Fruit fly (Drosophila melanogaster) whole organism, embryonic: ENCODE data around the gene Tengl1.

Experiments
- Bgb ChIP-seq: fragments of 200-800 bp; sonication (Bioruptor generic); IDR thresholded peaks from 2 replicates; pipeline ENCODE4 v1.3.6; 2022; ENCODE audit warnings: missing biosample characterization, missing genetic modification characterization; ENCODE audit not compliant: partially characterized antibody
- Blimp-1 ChIP-seq: fragments of 200-800 bp; sonication (Bioruptor generic); optimal IDR thresholded peaks from 3 replicates; lab custom pipeline; 2018; ENCODE audit warnings: missing biosample characterization, missing genetic modification characterization, mild to moderate bottlenecking, moderate library complexity, missing genetic modification reagents
- Bteb2 ChIP-seq: fragments of 200-800 bp; sonication (Bioruptor generic); optimal IDR thresholded peaks from 2 replicates; lab custom pipeline; 2016; ENCODE audit warnings: missing biosample characterization, missing genetic modification characterization
- CG11093 ChIP-seq: fragments of 200-800 bp; sonication (Bioruptor generic); IDR thresholded peaks from 3 replicates; pipeline ENCODE4 v1.3.6; 2022; ENCODE audit warnings: missing biosample characterization, missing genetic modification characterization
- CG12236 ChIP-seq: fragments of 200-800 bp; sonication (Bioruptor generic); optimal IDR thresholded peaks from 2 replicates; lab custom pipeline; 2016; ENCODE audit warnings: missing biosample characterization, missing genetic modification characterization
- CG14860 ChIP-seq: fragments of 200-800 bp; sonication (Bioruptor generic); IDR thresholded peaks from 3 replicates; pipeline ENCODE4 v1.3.6; 2022; ENCODE audit warnings: missing biosample characterization, missing genetic modification characterization; ENCODE audit not compliant: partially characterized antibody
- CG16863 ChIP-seq: fragments of 200-800 bp; sonication (Bioruptor generic); optimal IDR thresholded peaks from 3 replicates; lab custom pipeline; 2016; ENCODE audit warnings: missing biosample characterization, missing genetic modification characterization
- CG31441 ChIP-seq: fragments of 200-800 bp; sonication (Bioruptor generic); IDR thresholded peaks from 2 replicates; pipeline ENCODE4 v1.3.6; 2022; ENCODE audit warnings: missing biosample characterization, missing genetic modification characterization
- CG34224 ChIP-seq: fragments of 200-800 bp; sonication (Bioruptor generic); IDR thresholded peaks from 3 replicates; pipeline ENCODE4 v1.3.6; 2022; ENCODE audit warnings: missing biosample characterization, missing genetic modification characterization; ENCODE audit not compliant: partially characterized antibody
- CG34422 ChIP-seq: fragments of 200-800 bp; sonication (Bioruptor generic); IDR thresholded peaks from 3 replicates; pipeline ENCODE4 v1.3.6; 2022; ENCODE audit warnings: missing biosample characterization, missing genetic modification characterization
- CG3847 ChIP-seq: fragments of 200-800 bp; sonication (Bioruptor generic); IDR thresholded peaks from 2 replicates; pipeline ENCODE4 v1.3.6; 2022; ENCODE audit warnings: missing biosample characterization, missing genetic modification characterization
- CG8089 ChIP-seq: fragments of 200-800 bp; sonication (Bioruptor generic); optimal IDR thresholded peaks from 3 replicates; lab custom pipeline; 2016; ENCODE audit warnings: missing biosample characterization, missing genetic modification characterization
- Chrac-16 ChIP-seq: fragments of 200-800 bp; sonication (Bioruptor generic); optimal IDR thresholded peaks from 3 replicates; lab custom pipeline; 2016; ENCODE audit warnings: missing biosample characterization, missing genetic modification characterization
- CrebB ChIP-seq: fragments of 200-800 bp; sonication (Bioruptor generic); optimal IDR thresholded peaks from 3 replicates; lab custom pipeline; 2018; ENCODE audit warnings: missing biosample characterization, mild to moderate bottlenecking, missing genetic modification characterization
- Dek ChIP-seq: fragments of 200-800 bp; sonication (Bioruptor generic); optimal IDR thresholded peaks from 3 replicates; lab custom pipeline; 2019; ENCODE audit warnings: missing biosample characterization, mild to moderate bottlenecking, missing genetic modification characterization, moderate library complexity
- Dfd ChIP-seq, 2 experiments: fragments of >200 bp; optimal IDR thresholded peaks; 2 replicates each; lab custom pipeline; 2017; ENCODE audit warnings: missing biosample characterization in 2 of 2, missing genetic modification characterization in 2 of 2
- Doc2 ChIP-seq: fragments of 200-800 bp; sonication (Bioruptor generic); IDR thresholded peaks from 2 replicates; pipeline ENCODE4 v1.3.6; 2022; ENCODE audit warnings: missing biosample characterization, missing genetic modification characterization
- Dp ChIP-seq: fragments of 200-800 bp; sonication (Bioruptor generic); optimal IDR thresholded peaks from 2 replicates; lab custom pipeline; 2018; ENCODE audit warnings: missing biosample characterization, mild to moderate bottlenecking, missing genetic modification characterization, moderate library complexity
- E2f1 ChIP-seq: fragments of 200-800 bp; sonication (Bioruptor generic); IDR thresholded peaks from 2 replicates; pipeline ENCODE4 v1.3.6; 2022; ENCODE audit warnings: missing biosample characterization, missing genetic modification characterization
- Eip74EF ChIP-seq, 2 experiments: fragments of 200-800 bp in 1 of 2; fragments of >200 bp in 1 of 2; sonication (Bioruptor generic) in 1 of 2; optimal IDR thresholded peaks; 2 replicates each; lab custom pipeline; 2017 to 2019; ENCODE audit warnings: missing biosample characterization in 2 of 2, missing genetic modification characterization in 2 of 2, mild to moderate bottlenecking in 1 of 2, moderate library complexity in 1 of 2
- GATAe ChIP-seq: fragments of 200-800 bp; sonication (Bioruptor generic); conservative IDR thresholded peaks from 2 replicates; pipeline ENCODE4 v1.3.6; 2022; ENCODE audit warnings: missing biosample characterization, missing genetic modification characterization
- Hand ChIP-seq: fragments of 200-800 bp; sonication (Bioruptor generic); optimal IDR thresholded peaks from 2 replicates; lab custom pipeline; 2017; ENCODE audit warnings: mild to moderate bottlenecking, missing biosample characterization, missing genetic modification reagents, missing genetic modification characterization
- Hr51 ChIP-seq, 2 experiments: fragments of 200-800 bp; sonication (Bioruptor generic); optimal IDR thresholded peaks; 2 replicates in 1 of 2; 3 replicates in 1 of 2; lab custom pipeline; 2016 to 2018; ENCODE audit warnings: missing biosample characterization in 2 of 2, missing genetic modification characterization in 2 of 2, mild to moderate bottlenecking in 1 of 2, moderate library complexity in 1 of 2
- Myb ChIP-seq: fragments of 200-800 bp; sonication (Bioruptor generic); optimal IDR thresholded peaks from 2 replicates; lab custom pipeline; 2016; ENCODE audit warnings: missing biosample characterization, missing genetic modification characterization
- NfI ChIP-seq: fragments of 200-800 bp; sonication (Bioruptor generic); optimal IDR thresholded peaks from 3 replicates; lab custom pipeline; 2018; ENCODE audit warnings: missing biosample characterization, mild to moderate bottlenecking, missing genetic modification characterization, moderate library complexity
- Pdp1 ChIP-seq, 2 experiments: fragments of 200-800 bp; sonication (Bioruptor generic); optimal IDR thresholded peaks; 3 replicates each; lab custom pipeline; 2016; ENCODE audit warnings: missing biosample characterization in 2 of 2, missing genetic modification characterization in 2 of 2, mild to moderate bottlenecking in 1 of 2, moderate library complexity in 1 of 2
- Ssrp ChIP-seq: fragments of 200-800 bp; sonication (Bioruptor generic); optimal IDR thresholded peaks from 2 replicates; lab custom pipeline; 2018; ENCODE audit warnings: missing biosample characterization, mild to moderate bottlenecking, missing genetic modification characterization, moderate library complexity
- Usf ChIP-seq: fragments of 200-800 bp; sonication (Bioruptor generic); optimal IDR thresholded peaks from 2 replicates; lab custom pipeline; 2017; ENCODE audit warnings: missing genotype, missing biosample characterization, missing genetic modification characterization
- abd-A ChIP-seq: fragments of 200-800 bp; sonication (Bioruptor generic); optimal IDR thresholded peaks from 3 replicates; lab custom pipeline; 2019; ENCODE audit warnings: missing biosample characterization, mild to moderate bottlenecking, missing genetic modification characterization, moderate library complexity
- ac ChIP-seq: fragments of 200-800 bp; sonication (Bioruptor generic); optimal IDR thresholded peaks from 3 replicates; lab custom pipeline; 2017; ENCODE audit warnings: missing biosample characterization, mild to moderate bottlenecking, missing genetic modification characterization
- az2 ChIP-seq: fragments of 200-800 bp; sonication (Bioruptor generic); optimal IDR thresholded peaks from 3 replicates; lab custom pipeline; 2016; ENCODE audit warnings: missing biosample characterization, missing genetic modification characterization
- bcd ChIP-seq: fragments of 200-800 bp; sonication (Bioruptor generic); optimal IDR thresholded peaks from 2 replicates; lab custom pipeline; 2017; ENCODE audit warnings: missing biosample characterization, mild to moderate bottlenecking, missing genetic modification characterization
- cato ChIP-seq: fragments of 200-800 bp; sonication (Bioruptor generic); optimal IDR thresholded peaks from 2 replicates; lab custom pipeline; 2016; ENCODE audit warnings: missing biosample characterization, missing genetic modification characterization, borderline replicate concordance
- crc ChIP-seq: fragments of 200-800 bp; sonication (Bioruptor generic); optimal IDR thresholded peaks from 2 replicates; lab custom pipeline; 2016; ENCODE audit warnings: missing biosample characterization, missing genetic modification characterization
- danr ChIP-seq: fragments of 200-800 bp; sonication (Bioruptor generic); IDR thresholded peaks from 2 replicates; pipeline ENCODE4 v1.3.6; 2022; ENCODE audit warnings: missing biosample characterization, missing genetic modification characterization
- dati ChIP-seq: fragments of 200-800 bp; sonication (Bioruptor generic); IDR thresholded peaks from 2 replicates; pipeline ENCODE4 v1.3.6; 2022; ENCODE audit warnings: missing biosample characterization, missing genetic modification characterization
- en ChIP-seq: fragments of 200-800 bp; sonication (Bioruptor generic); optimal IDR thresholded peaks from 2 replicates; lab custom pipeline; 2016; ENCODE audit warnings: missing biosample characterization, missing genetic modification characterization
- gsb ChIP-seq: fragments of 200-800 bp; sonication (Bioruptor generic); IDR thresholded peaks from 2 replicates; pipeline ENCODE4 v1.3.6; 2022; ENCODE audit warnings: missing biosample characterization, missing genetic modification characterization
- jigr1 ChIP-seq: fragments of 200-800 bp; sonication (Bioruptor generic); IDR thresholded peaks from 3 replicates; pipeline ENCODE4 v1.3.6; 2022; ENCODE audit warnings: missing biosample characterization, missing genetic modification characterization
- lab ChIP-seq: fragments of 200-800 bp; sonication (Bioruptor generic); optimal IDR thresholded peaks from 3 replicates; lab custom pipeline; 2017; ENCODE audit warnings: missing biosample characterization, missing genetic modification characterization, mild to moderate bottlenecking, moderate library complexity, missing genetic modification reagents
- nom ChIP-seq: fragments of 200-800 bp; sonication (Bioruptor generic); optimal IDR thresholded peaks from 2 replicates; lab custom pipeline; 2017; ENCODE audit warnings: missing biosample characterization, missing genetic modification characterization, mild to moderate bottlenecking, moderate library complexity, missing genetic modification reagents
- onecut ChIP-seq: fragments of 200-800 bp; sonication (Bioruptor generic); IDR thresholded peaks from 2 replicates; pipeline ENCODE4 v1.3.6; 2022; ENCODE audit warnings: missing biosample characterization, missing genetic modification characterization
- phol ChIP-seq: fragments of 200-800 bp; sonication (Bioruptor generic); optimal IDR thresholded peaks from 3 replicates; lab custom pipeline; 2018; ENCODE audit warnings: missing biosample characterization, mild to moderate bottlenecking, missing genetic modification characterization, moderate library complexity
- ro ChIP-seq: fragments of 200-800 bp; sonication (Bioruptor generic); IDR thresholded peaks from 2 replicates; pipeline ENCODE4 v1.3.6; 2022; ENCODE audit warnings: missing biosample characterization, missing genetic modification characterization
- run ChIP-seq: fragments of 200-800 bp; sonication (Bioruptor generic); optimal IDR thresholded peaks from 3 replicates; lab custom pipeline; 2018; ENCODE audit warnings: missing biosample characterization, mild to moderate bottlenecking, missing genetic modification characterization
- schlank ChIP-seq: fragments of 200-800 bp; sonication (Bioruptor generic); optimal IDR thresholded peaks from 2 replicates; lab custom pipeline; 2018; ENCODE audit warnings: missing biosample characterization, mild to moderate bottlenecking, missing genetic modification characterization
- twi ChIP-seq: fragments of 200-800 bp; optimal IDR thresholded peaks from 2 replicates; lab custom pipeline; 2019; ENCODE audit warnings: missing biosample characterization, mild to moderate bottlenecking, missing genetic modification characterization, moderate library complexity
- tx ChIP-seq: fragments of 200-800 bp; sonication (Bioruptor generic); optimal IDR thresholded peaks from 2 replicates; lab custom pipeline; 2016; ENCODE audit warnings: missing biosample characterization, missing genetic modification characterization
- zf30C ChIP-seq: fragments of 200-800 bp; sonication (Bioruptor generic); optimal IDR thresholded peaks from 3 replicates; lab custom pipeline; 2018; ENCODE audit warnings: missing biosample characterization, mild to moderate bottlenecking, missing genetic modification characterization
- zfh1 ChIP-seq: fragments of 200-800 bp; sonication (Bioruptor generic); IDR thresholded peaks from 3 replicates; pipeline ENCODE4 v1.3.6; 2022; ENCODE audit warnings: missing biosample characterization, missing genetic modification characterization

Tengl1 gene

DNA sequence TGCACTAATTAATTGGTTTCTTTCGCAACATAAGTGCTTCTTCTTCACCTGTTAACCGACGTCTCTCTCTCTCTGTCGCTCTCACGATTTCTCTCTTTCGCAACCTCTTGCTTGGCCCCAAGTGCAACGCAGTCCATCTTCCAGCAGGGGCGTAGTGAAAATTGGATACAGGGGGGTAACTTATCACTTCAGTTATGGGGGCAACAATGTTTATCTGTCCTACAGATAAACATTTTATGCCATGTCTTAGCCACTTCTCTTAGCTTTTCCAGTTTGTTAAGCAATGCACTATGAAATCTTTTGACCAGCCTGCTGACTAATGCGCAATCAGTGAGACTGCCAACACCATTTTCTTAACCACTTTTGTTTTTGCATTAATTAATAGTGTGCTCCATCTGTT lies 13.1 kb downstream of the Tengl1 start (continued):
- TF ChIP-seq onecut: peak; percentile 47
- peak; percentile 34 for TF ChIP-seq NfI
- TF ChIP-seq en: no peak
- TF ChIP-seq CG31441 (GFP tag; lab: Robert Waterston, UW): peak; percentile 44; the same call in 1 of the 2 replicates
- peak; percentile 49 for TF ChIP-seq nom (GFP tag; lab: Kevin White, UChicago)
- TF ChIP-seq bcd: no peak
- TF ChIP-seq ro (GFP tag; lab: Robert Waterston, UW): no peak
- no peak for TF ChIP-seq zf30C (GFP tag; lab: Kevin White, UChicago)
- peak; percentile 34 for TF ChIP-seq gsb (GFP tag; lab: Robert Waterston, UW)
- no peak for TF ChIP-seq Doc2 (GFP tag; lab: Robert Waterston, UW)
- no peak for TF ChIP-seq twi (tag; lab: Kevin White, UChicago)
- TF ChIP-seq cato (GFP tag; lab: Kevin White, UChicago): no peak
- TF ChIP-seq Blimp-1 (GFP tag; lab: Kevin White, UChicago): peak; percentile 47
- TF ChIP-seq CG14860 (GFP tag; lab: Robert Waterston, UW): no peak
- no peak for TF ChIP-seq crc
- peak; percentile 17 to 24 for TF ChIP-seq Pdp1 (GFP tag; optimal IDR thresholded peaks at IDR 0.05; lab: Kevin White, UChicago)
- TF ChIP-seq Dfd (GFP tag; optimal IDR thresholded peaks at IDR 0.05; lab: Kevin White, UChicago): no peak
- TF ChIP-seq Hr51 (GFP tag; optimal IDR thresholded peaks at IDR 0.05; lab: Kevin White, UChicago): peak in 1 of 2 experiments; percentile 14
- TF ChIP-seq run: no peak
- no peak for TF ChIP-seq Dek
- TF ChIP-seq tx: no peak
- TF ChIP-seq Bgb (GFP tag; lab: Robert Waterston, UW): no peak
- TF ChIP-seq Usf (GFP tag; lab: Kevin White, UChicago): no peak
- no peak for TF ChIP-seq CG12236 (GFP tag; lab: Kevin White, UChicago)
- TF ChIP-seq Eip74EF (GFP tag; optimal IDR thresholded peaks at IDR 0.05; lab: Kevin White, UChicago): no peak
- TF ChIP-seq lab (GFP tag; lab: Kevin White, UChicago): peak; percentile 54
- peak; percentile 52; the same call in 1 of the 2 replicates for TF ChIP-seq E2f1 (GFP tag; lab: Robert Waterston, UW)
- TF ChIP-seq dati: no peak; the same call in 1 of the 2 replicates
- peak; percentile 31 for TF ChIP-seq Chrac-16 (GFP tag; lab: Kevin White, UChicago)
- TF ChIP-seq CG11093 (GFP tag; lab: Robert Waterston, UW): no peak
- TF ChIP-seq CG34422 (GFP tag; lab: Robert Waterston, UW): peak; percentile 49; the same call in 1 of the 3 replicates
- 0 out of 2 replicates have a peak, but pooled peaks have one; percentile 16 for TF ChIP-seq GATAe
- no peak for TF ChIP-seq Myb (GFP tag; lab: Kevin White, UChicago)
- no peak for TF ChIP-seq Dp
- TF ChIP-seq zfh1 (GFP tag; lab: Robert Waterston, UW): peak; percentile 61; the same call in 1 of the 3 replicates
- no peak for TF ChIP-seq ac (GFP tag; lab: Kevin White, UChicago)
- TF ChIP-seq danr (GFP tag; lab: Robert Waterston, UW): no peak
- TF ChIP-seq CG34224 (GFP tag; lab: Robert Waterston, UW): no peak
- TF ChIP-seq Bteb2: no peak
- no peak for TF ChIP-seq Hand (GFP tag; lab: Kevin White, UChicago)
- TF ChIP-seq CG3847 (GFP tag; lab: Robert Waterston, UW): no peak
- TF ChIP-seq abd-A (tag; lab: Kevin White, UChicago): no peak
- peak; percentile 33 for TF ChIP-seq az2 (GFP tag; lab: Kevin White, UChicago)
- TF ChIP-seq Ssrp (tag; lab: Kevin White, UChicago): peak; percentile 30
- TF ChIP-seq jigr1 (GFP tag; lab: Robert Waterston, UW): no peak
- TF ChIP-seq phol (tag; lab: Kevin White, UChicago): peak; percentile 51
- TF ChIP-seq CG16863 (GFP tag; lab: Kevin White, UChicago): peak; percentile 42
- TF ChIP-seq CrebB (tag; lab: Kevin White, UChicago): no peak
- TF ChIP-seq schlank: no peak
- TF ChIP-seq CG8089 (GFP tag; lab: Kevin White, UChicago): peak; percentile 20
